Worm (Caenorhabditis elegans) whole organism, L4/young adult: ENCODE results near the gene E02H9.13.
"Not testable (repeated sequence)": the region's sequence is repeated elsewhere in the genome, so short reads cannot be mapped to it uniquely, and the experiment has no call there.

Source experiments
- W03F9.2 ChIP-seq: fragments of 150-350 bp; optimal IDR thresholded peaks from 2 replicates; lab custom pipeline; 2014; ENCODE audit warnings: missing biosample characterization, missing genetic modification characterization
- dao-5 ChIP-seq: sonication (generic microtip); optimal IDR thresholded peaks from 2 replicates; lab custom pipeline; 2016; ENCODE audit warnings: missing genotype, missing genetic modification characterization, moderate library complexity, missing compliant biosample characterization
- him-1 ChIP-seq: sonication (generic microtip); optimal IDR thresholded peaks from 2 replicates; lab custom pipeline; 2016; ENCODE audit warnings: missing genotype, missing genetic modification reagents, missing genetic modification characterization, missing compliant biosample characterization

E02H9.13 gene

ce11 chrIII:2438543-2438942, at the start of gene E02H9.13:
Gene E02H9.13, minus strand, starts transcription at chrIII:2438741.
- TF ChIP-seq him-1 (tag; lab: Kevin White, UChicago) (no peak), dao-5 (tag; lab: Kevin White, UChicago) (no peak), W03F9.2 (tag; lab: Kevin White, UChicago) (no peak)

DNA sequence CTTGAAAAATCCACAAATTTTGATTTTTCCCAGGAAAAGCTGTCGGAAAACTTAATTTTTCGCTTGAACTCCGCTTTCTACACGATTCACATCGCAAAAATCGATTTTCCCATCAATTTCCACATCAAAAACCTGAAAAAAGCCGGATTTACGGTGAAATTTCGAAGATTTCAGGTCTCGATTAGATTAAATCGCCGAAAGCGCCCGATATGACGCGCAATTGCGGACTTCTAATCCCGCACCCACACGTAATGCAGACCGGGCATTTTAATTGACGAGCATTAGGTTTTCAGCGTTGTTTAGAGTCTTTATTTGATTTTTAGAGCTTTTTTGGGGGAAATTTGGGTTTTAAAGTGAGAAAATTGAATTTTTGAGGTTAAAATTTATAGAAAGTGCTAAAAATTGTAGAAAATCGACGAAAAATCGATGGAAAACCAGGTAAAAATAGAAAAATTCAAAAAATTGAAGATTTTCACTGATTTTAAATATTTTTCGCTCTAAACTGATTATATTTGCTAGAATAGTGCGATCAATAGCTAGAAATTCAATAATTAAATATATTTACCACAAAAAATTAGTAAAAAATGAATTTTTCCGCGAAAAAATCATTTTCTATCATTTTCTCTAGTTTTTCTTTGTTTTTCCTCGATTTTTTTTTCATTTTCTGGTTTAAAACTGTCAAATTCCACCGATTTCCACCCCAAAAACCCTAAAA, 48.7 kb upstream of the E02H9.13 start, which contains the start of gene Y54F10AL.1:
Gene Y54F10AL.1, plus strand, starts transcription at position 665 of the 715 bp plus-strand sequence.
- no peak for TF ChIP-seq him-1 (tag; lab: Kevin White, UChicago)
- no peak for TF ChIP-seq W03F9.2 (tag; lab: Kevin White, UChicago)
- TF ChIP-seq dao-5 (tag; lab: Kevin White, UChicago), result no peak

- no peak for TF ChIP-seq W03F9.2 (tag; lab: Kevin White, UChicago)
- no peak for TF ChIP-seq dao-5 (tag; lab: Kevin White, UChicago)
- no peak for TF ChIP-seq him-1 (tag; lab: Kevin White, UChicago)
These were observed 44.2 kb upstream of the E02H9.13 start for ce11 chrIII:2482754-2483153.

ce11 chrIII:2482171-2482570, 43.6 kb upstream of the E02H9.13 start:
- TF ChIP-seq W03F9.2 (tag; lab: Kevin White, UChicago) (no peak), dao-5 (tag; lab: Kevin White, UChicago) (no peak), him-1 (tag; lab: Kevin White, UChicago) (no peak)

DNA sequence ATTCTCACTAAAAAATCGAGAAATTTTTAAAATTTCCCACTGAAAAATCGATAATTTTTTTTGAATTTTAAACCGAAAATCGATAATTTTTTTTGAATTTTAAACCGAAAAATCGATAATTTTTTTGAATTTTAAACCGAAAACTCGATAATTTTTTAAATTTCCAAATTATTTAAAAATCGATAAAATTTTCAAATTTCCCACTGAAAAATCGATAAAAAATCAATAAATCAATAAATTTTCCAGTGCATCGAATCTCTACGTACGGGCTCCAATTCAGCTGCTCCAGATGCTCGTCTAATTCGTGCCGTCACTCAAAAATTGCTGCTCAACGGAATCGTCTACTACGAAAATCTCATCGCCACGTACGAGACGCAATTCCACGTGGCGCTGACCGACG, 40.1 kb upstream of the E02H9.13 start:
- no peak for TF ChIP-seq dao-5 (tag; lab: Kevin White, UChicago)
- TF ChIP-seq him-1 (tag; lab: Kevin White, UChicago), result no peak
- no peak for TF ChIP-seq W03F9.2 (tag; lab: Kevin White, UChicago)

- no peak for TF ChIP-seq W03F9.2 (tag; lab: Kevin White, UChicago)
- TF ChIP-seq dao-5 (tag; lab: Kevin White, UChicago), result no peak
- no peak for TF ChIP-seq him-1 (tag; lab: Kevin White, UChicago)
These were observed 38.8 kb upstream of the E02H9.13 start for ce11 chrIII:2477303-2477702.

ce11 chrIII:2474781-2475180, 36.2 kb upstream of the E02H9.13 start:
- TF ChIP-seq him-1 (tag; lab: Kevin White, UChicago) (no peak), W03F9.2 (tag; lab: Kevin White, UChicago) (no peak), dao-5 (tag; lab: Kevin White, UChicago) (no peak)

DNA sequence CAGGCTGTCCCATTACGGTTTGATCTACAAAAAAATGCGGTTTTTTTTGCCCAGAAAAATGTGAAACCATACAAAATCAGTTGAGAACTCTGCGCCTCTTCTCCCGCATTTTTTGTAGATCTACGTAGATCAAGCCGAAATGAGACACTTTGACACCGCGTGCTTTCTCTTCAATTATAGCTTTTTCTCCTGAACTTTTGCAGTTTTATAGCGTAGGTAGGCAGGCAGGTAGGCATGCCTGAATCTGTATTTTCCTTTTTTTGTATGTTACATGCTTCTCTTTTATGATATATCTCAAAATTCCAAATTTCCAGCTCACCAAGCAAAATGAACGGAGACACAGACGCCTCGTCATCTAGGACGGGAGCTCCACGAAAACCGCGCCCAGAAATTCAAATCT, 35.0 kb upstream of the E02H9.13 start, which contains the start of gene smg-6:
Gene smg-6, plus strand, starts transcription at position 301 of the 400 bp plus-strand sequence.
- TF ChIP-seq dao-5 (tag; lab: Kevin White, UChicago) (no peak), W03F9.2 (tag; lab: Kevin White, UChicago) (no peak), him-1 (tag; lab: Kevin White, UChicago) (no peak)

- TF ChIP-seq dao-5 (tag; lab: Kevin White, UChicago), result no peak
- TF ChIP-seq W03F9.2 (tag; lab: Kevin White, UChicago), result peak; percentile 35
These were observed 33.3 kb upstream of the E02H9.13 start for ce11 chrIII:2471855-2472254.

DNA sequence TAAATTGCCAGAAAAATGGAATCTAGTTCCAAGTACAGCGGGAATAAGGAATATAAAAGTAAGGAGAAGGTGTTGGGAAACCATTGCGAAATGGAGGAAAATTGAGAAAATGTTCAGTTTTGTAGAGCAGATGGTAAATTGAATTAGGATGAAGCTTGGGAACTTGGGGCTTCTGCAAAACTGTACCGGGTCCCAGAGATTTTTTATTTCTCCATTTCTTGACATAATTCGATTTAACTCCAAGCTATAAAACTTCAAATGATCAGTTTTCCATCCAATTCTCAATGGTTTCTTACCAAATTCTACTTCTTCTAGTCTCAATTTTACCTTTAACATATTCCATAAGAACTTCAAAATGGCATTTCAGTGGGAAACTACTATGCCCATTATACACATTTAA, 29.7 kb upstream of the E02H9.13 start, which contains the start of the genes E02H9.9 and E02H9.1:
Gene E02H9.9, minus strand, starts transcription at position 101 of the 400 bp plus-strand sequence.
Gene E02H9.1, plus strand, starts transcription at position 285 of the 400 bp plus-strand sequence.
- no peak for TF ChIP-seq dao-5 (tag; lab: Kevin White, UChicago)
- TF ChIP-seq him-1 (tag; lab: Kevin White, UChicago), result no peak
- TF ChIP-seq W03F9.2 (tag; lab: Kevin White, UChicago), result no peak

ce11 chrIII:2458742-2459141, 20.2 kb upstream of the E02H9.13 start, which contains the start of gene E02H9.3:
Gene E02H9.3, plus strand, starts transcription at chrIII:2459042.
- not testable (repeated sequence) for TF ChIP-seq him-1, dao-5, W03F9.2 (tag; lab: Kevin White, UChicago)

ce11 chrIII:2454757-2455306, 16.3 kb upstream of the E02H9.13 start, which contains the start of gene nhr-121:
Gene nhr-121, minus strand, starts transcription at chrIII:2454807.
- TF ChIP-seq him-1 (tag; lab: Kevin White, UChicago) (no peak), W03F9.2 (tag; lab: Kevin White, UChicago) (no peak), dao-5 (tag; lab: Kevin White, UChicago) (no peak)

DNA sequence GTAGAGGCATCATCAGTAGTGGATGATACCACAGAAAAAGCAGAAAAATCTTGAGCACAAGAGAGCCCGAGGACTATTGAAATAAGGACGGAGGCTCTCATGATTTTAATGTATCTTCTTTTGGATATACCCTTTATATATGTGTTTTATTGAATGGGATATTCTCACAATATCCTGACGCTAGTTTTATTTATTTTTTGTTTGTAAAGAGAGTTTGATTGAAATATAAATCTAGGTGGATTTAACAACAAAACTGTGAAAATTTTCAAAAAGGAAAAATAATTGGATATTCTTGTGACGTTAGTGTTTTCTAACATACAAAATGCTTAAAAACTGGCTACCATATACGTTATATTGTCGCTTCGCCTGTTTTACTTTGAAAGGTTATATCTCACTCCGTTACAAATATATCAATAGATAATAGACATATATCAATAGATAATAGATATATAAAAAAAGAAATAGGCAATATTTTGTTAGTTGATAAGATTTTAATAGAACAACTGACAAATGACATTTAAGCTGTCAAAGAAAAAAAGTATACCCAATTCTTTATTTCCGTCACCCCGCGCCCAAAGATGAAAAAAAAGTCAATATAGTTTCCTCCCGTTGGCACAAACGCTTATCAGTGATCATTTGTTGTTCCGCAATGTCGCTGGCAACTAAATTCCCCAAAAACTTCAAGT, 7.2 kb upstream of the E02H9.13 start, which contains the start of the genes E02H9.7 and klo-2:
Gene E02H9.7, minus strand, starts transcription at position 101 of the 686 bp plus-strand sequence.
Gene klo-2, plus strand, starts transcription at position 636 of the 686 bp plus-strand sequence.
- no peak for TF ChIP-seq dao-5 (tag; lab: Kevin White, UChicago)
- TF ChIP-seq W03F9.2 (tag; lab: Kevin White, UChicago), result no peak
- TF ChIP-seq him-1 (tag; lab: Kevin White, UChicago), result no peak
